Fruit fly (Drosophila melanogaster): ENCODE measurements around the gene Hsp60B.

dm6 chr2L:773247-773646 is 45.1 kb downstream of the Hsp60B start, which contains the start of gene CG12506:
- TF ChIP-seq ey (GFP tag; optimal IDR thresholded peaks at IDR 0.05): no peak
- TF ChIP-seq Dif (GFP tag; optimal IDR thresholded peaks at IDR 0.05; ENCODE audit: partially characterized antibody): no peak
- no peak for TF ChIP-seq dsf (GFP tag; optimal IDR thresholded peaks at IDR 0.05; ENCODE audit: borderline replicate concordance)
- TF ChIP-seq Abd-B (GFP tag; optimal IDR thresholded peaks at IDR 0.05): no peak
- no peak for TF ChIP-seq woc (GFP tag; optimal IDR thresholded peaks at IDR 0.05)
- TF ChIP-seq h (GFP tag; optimal IDR thresholded peaks at IDR 0.05): no peak
- TF ChIP-seq Hr78 (GFP tag; optimal IDR thresholded peaks at IDR 0.05): no peak
- no peak for TF ChIP-seq usp (GFP tag; optimal IDR thresholded peaks at IDR 0.05)
- no peak for TF ChIP-seq OdsH (GFP tag; optimal IDR thresholded peaks at IDR 0.05)
- TF ChIP-seq Rel (GFP tag; optimal IDR thresholded peaks at IDR 0.05): no peak
- TF ChIP-seq Rel (tag; optimal IDR thresholded peaks at IDR 0.05): no peak
- TF ChIP-seq Dfd (GFP tag; optimal IDR thresholded peaks at IDR 0.05): no peak
- no peak for TF ChIP-seq tai (GFP tag; optimal IDR thresholded peaks at IDR 0.05)

All from whole organism, wandering third instar larva.